Worm (Caenorhabditis elegans) whole organism, dauer: ENCODE measurements around the gene cpna-5.

Experiments
- unc-62 ChIP-seq: sonication (generic microtip); optimal IDR thresholded peaks from 2 replicates; lab custom pipeline; 2017; ENCODE audit warnings: missing biosample characterization, missing genetic modification reagents, missing genetic modification characterization

The cpna-5 gene

ce11 chrII:7675752-7676151, 42.6 kb downstream of the cpna-5 start:
- TF ChIP-seq unc-62 (GFP tag; lab: Kevin White, UChicago), result no peak

ce11 chrII:7671705-7672104, 46.7 kb downstream of the cpna-5 start, which contains the start of gene lir-1:
TSS of gene lir-1 (plus strand) at chrII:7672005.
- TF ChIP-seq unc-62 (GFP tag; lab: Kevin White, UChicago), result no peak

ce11 chrII:7670039-7670438, 48.4 kb downstream of the cpna-5 start:
- TF ChIP-seq unc-62 (GFP tag; lab: Kevin White, UChicago), result no peak

- TF ChIP-seq unc-62 (GFP tag; lab: Kevin White, UChicago), result no peak
Observed at ce11 chrII:7669409-7669808, 49.0 kb downstream of the cpna-5 start.

ce11 chrII:7666967-7667366, 51.4 kb downstream of the cpna-5 start, which contains the start of gene lir-2:
TSS of gene lir-2 (plus strand) at chrII:7667267.
- no peak for TF ChIP-seq unc-62 (GFP tag; lab: Kevin White, UChicago)

- TF ChIP-seq unc-62 (GFP tag; lab: Kevin White, UChicago), result no peak
Observed at ce11 chrII:7666338-7666737, 52.1 kb downstream of the cpna-5 start.

- TF ChIP-seq unc-62 (GFP tag; lab: Kevin White, UChicago), result no peak
Observed at ce11 chrII:7663704-7664660, 54.4 kb downstream of the cpna-5 start, which contains the start of the genes F18A1.7 and rpa-1. TSS of gene F18A1.7 (minus strand) at chrII:7663754. TSS of gene rpa-1 (plus strand) at chrII:7664582.

ce11 chrII:7663028-7663427, 55.4 kb downstream of the cpna-5 start:
- TF ChIP-seq unc-62 (GFP tag; lab: Kevin White, UChicago), result no peak

- TF ChIP-seq unc-62 (GFP tag; lab: Kevin White, UChicago), result no peak
Observed at ce11 chrII:7662008-7662686, 56.2 kb downstream of the cpna-5 start, which contains the start of gene alfa-1. TSS of gene alfa-1 (minus strand) at chrII:7662522.
